Worm (Caenorhabditis elegans): ENCODE data around the gene C42D4.19.
A peak's percentile ranks its signal among the peaks of the same experiment; 100 is the strongest.

Gene C42D4.19

DNA sequence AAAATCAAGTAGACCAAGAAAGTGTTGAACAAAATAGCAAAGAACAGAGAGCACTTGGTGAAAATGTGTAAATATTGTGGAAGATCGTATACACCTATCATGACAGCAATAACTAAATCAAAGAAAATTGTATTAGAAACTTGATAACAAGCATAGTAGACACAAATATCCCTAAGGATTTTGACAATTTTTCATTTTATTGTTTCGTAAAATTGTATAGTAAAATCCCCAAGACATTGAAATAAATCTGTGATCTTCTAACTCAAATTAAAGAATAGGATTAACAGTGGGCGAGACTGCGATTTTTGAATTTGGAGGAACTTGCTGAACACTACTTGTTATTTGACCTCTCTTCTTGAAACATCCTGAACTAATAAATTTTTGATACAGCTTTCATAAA is 4.2 kb upstream of the C42D4.19 start, which contains the start of gene str-220:
Gene str-220, minus strand, starts transcription at position 101 of the 400 bp plus-strand sequence.
- TF ChIP-seq alr-1 (tag; optimal IDR thresholded peaks at IDR 0.05; ENCODE audit: borderline replicate concordance), result no peak

DNA sequence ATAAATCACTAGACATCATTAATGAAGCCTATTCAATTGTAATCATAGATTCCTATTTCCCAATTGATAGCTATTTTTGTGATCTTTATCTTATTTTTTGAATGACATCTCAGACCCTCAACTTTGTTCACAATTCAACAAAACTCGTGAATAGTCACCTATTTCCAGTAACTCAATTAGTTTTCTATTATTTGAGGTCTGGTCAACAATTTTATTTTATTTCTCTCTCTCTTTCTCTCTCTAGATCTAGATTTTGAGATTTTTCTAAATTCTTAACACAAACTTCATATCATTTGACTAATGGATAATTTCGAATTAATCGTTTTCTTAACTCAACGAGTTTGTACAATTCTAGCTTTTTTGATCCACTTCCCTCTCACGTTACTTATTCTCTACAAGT is 2.0 kb upstream of the C42D4.19 start, which contains the start of gene str-1:
Gene str-1, plus strand, starts transcription at position 301 of the 400 bp plus-strand sequence.
- TF ChIP-seq fos-1 (tag; optimal IDR thresholded peaks at IDR 0.05) (no peak), sox-4 (tag; optimal IDR thresholded peaks at IDR 0.05) (peak; percentile 39)

DNA sequence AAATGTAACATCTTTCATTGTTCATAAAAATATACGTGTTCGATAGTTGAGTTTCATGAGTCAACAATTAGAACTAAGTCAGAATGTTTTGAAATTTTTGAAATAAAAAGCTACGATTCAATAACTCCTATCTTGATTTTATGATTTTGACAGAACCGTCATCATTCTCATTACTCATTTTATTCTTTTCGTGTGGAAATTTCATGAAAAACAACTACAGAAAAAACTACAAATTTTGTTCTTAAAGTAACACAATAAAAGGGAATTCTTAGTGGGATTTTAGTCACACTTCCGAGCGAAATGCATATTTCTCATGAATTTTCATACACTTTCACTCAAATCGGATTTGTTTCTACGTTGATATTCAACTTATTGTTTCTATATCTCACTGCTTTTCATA is 1.4 kb downstream of the C42D4.19 start, which contains the start of gene str-44:
Gene str-44, plus strand, starts transcription at position 301 of the 400 bp plus-strand sequence.
- TF ChIP-seq lsy-2 (tag; optimal IDR thresholded peaks at IDR 0.05) (no peak), C04F5.9 (tag; optimal IDR thresholded peaks at IDR 0.05) (no peak), rnt-1 (tag; optimal IDR thresholded peaks at IDR 0.05) (no peak), fkh-10 (GFP tag; optimal IDR thresholded peaks at IDR 0.05) (no peak), ceh-63 (GFP tag; optimal IDR thresholded peaks at IDR 0.05) (no peak), tbx-2 (tag; optimal IDR thresholded peaks at IDR 0.05) (no peak), ztf-11 (tag; optimal IDR thresholded peaks at IDR 0.05) (no peak), tlp-1 (tag; optimal IDR thresholded peaks at IDR 0.05) (no peak), snpc-4 (tag; optimal IDR thresholded peaks at IDR 0.05) (no peak), nhr-85 (tag) (no peak), unc-86 (tag; optimal IDR thresholded peaks at IDR 0.05) (no peak), mab-9 (GFP tag; IDR thresholded peaks at IDR 0.05) (no peak), blmp-1 (tag; optimal IDR thresholded peaks at IDR 0.05) (no peak), egl-13 (tag; optimal IDR thresholded peaks at IDR 0.05) (no peak), fos-1 (tag; optimal IDR thresholded peaks at IDR 0.05) (no peak)

ce11 chrIV:7178942-7179341 is 3.5 kb downstream of the C42D4.19 start, which contains the start of gene C42D4.3:
Gene C42D4.3, plus strand, starts transcription at chrIV:7179239.
- TF ChIP-seq unc-98 (GFP tag; IDR thresholded peaks at IDR 0.05), result no peak
- no peak for TF ChIP-seq aha-1 (tag; optimal IDR thresholded peaks at IDR 0.05)
- TF ChIP-seq lin-39 (tag; optimal IDR thresholded peaks at IDR 0.05), result no peak
- TF ChIP-seq lin-35 (GFP tag; optimal IDR thresholded peaks at IDR 0.05), result no peak
- no peak for TF ChIP-seq snpc-4 (tag; optimal IDR thresholded peaks at IDR 0.05)
- no peak for TF ChIP-seq xbp-1 (tag; optimal IDR thresholded peaks at IDR 0.05)
- TF ChIP-seq snu-23 (GFP tag; optimal IDR thresholded peaks at IDR 0.05), result no peak
- TF ChIP-seq tbx-2 (tag; optimal IDR thresholded peaks at IDR 0.05), result no peak
- no peak for TF ChIP-seq C04F5.9 (tag; optimal IDR thresholded peaks at IDR 0.05)
- TF ChIP-seq nhr-20 (tag; optimal IDR thresholded peaks at IDR 0.05), result no peak
- no peak for TF ChIP-seq hpl-2 (GFP tag; optimal IDR thresholded peaks at IDR 0.05)
- TF ChIP-seq F16B12.6 (tag; optimal IDR thresholded peaks at IDR 0.05), result no peak
- TF ChIP-seq nhr-71 (tag; optimal IDR thresholded peaks at IDR 0.05), result no peak
- TF ChIP-seq lsy-2 (tag; optimal IDR thresholded peaks at IDR 0.05), result no peak
- no peak for TF ChIP-seq lir-3 (tag; optimal IDR thresholded peaks at IDR 0.05; ENCODE audit: poor library complexity)
- no peak for TF ChIP-seq lin-15B (tag; optimal IDR thresholded peaks at IDR 0.05)
- TF ChIP-seq hlh-4 (tag; optimal IDR thresholded peaks at IDR 0.05), result no peak

ce11 chrIV:7180304-7180703 is 4.9 kb downstream of the C42D4.19 start, which contains the start of gene cest-10:
Gene cest-10, plus strand, starts transcription at chrIV:7180557.
- TF ChIP-seq jun-1 (tag; optimal IDR thresholded peaks at IDR 0.05) (peak; percentile 13), ztf-11 (tag; optimal IDR thresholded peaks at IDR 0.05) (no peak), tlp-1 (tag; optimal IDR thresholded peaks at IDR 0.05) (peak; percentile 32), elt-2 (tag; optimal IDR thresholded peaks at IDR 0.05) (peak; percentile 74), efl-1 (optimal IDR thresholded peaks at IDR 0.05) (no peak), efl-1 (GFP tag; optimal IDR thresholded peaks at IDR 0.05 in 1 of 2) (peak in 1 of 2 experiments; percentile 50)
